Worm (Caenorhabditis elegans): ENCODE results near the gene F52C6.3.

- no peak for TF ChIP-seq snpc-4 (tag; optimal IDR thresholded peaks at IDR 0.05)
- TF ChIP-seq nhr-23 (tag; optimal IDR thresholded peaks at IDR 0.05): no peak
- no peak for TF ChIP-seq mdl-1 (tag; optimal IDR thresholded peaks at IDR 0.05)
- TF ChIP-seq elt-3 (tag; optimal IDR thresholded peaks at IDR 0.05): no peak
- TF ChIP-seq pqm-1 (tag; optimal IDR thresholded peaks at IDR 0.05): no peak
- no peak for TF ChIP-seq ztf-11 (tag; optimal IDR thresholded peaks at IDR 0.05)
- no peak for TF ChIP-seq egl-27 (tag; optimal IDR thresholded peaks at IDR 0.05)
Measured at ce11 chrII:1899934-1900333, 24.6 kb upstream of the F52C6.3 start, which contains the start of gene math-24.
